Worm (Caenorhabditis elegans) whole organism, L3 larva: ENCODE results near the gene srh-116.

ENCODE experiments used
- aly-2 ChIP-seq: fragments of 150-350 bp; optimal IDR thresholded peaks from 2 replicates; lab custom pipeline; 2014; ENCODE audit warnings: missing biosample characterization, missing genetic modification characterization
- ceh-82 ChIP-seq: fragments of 150-350 bp; optimal IDR thresholded peaks from 2 replicates; lab custom pipeline; 2014; ENCODE audit warnings: missing biosample characterization, missing genetic modification characterization
- elt-1 ChIP-seq: fragments of 150-350 bp; optimal IDR thresholded peaks from 2 replicates; lab custom pipeline; 2014; ENCODE audit warnings: missing biosample characterization, missing genetic modification characterization
- mdl-1 ChIP-seq: fragments of 150-350 bp; optimal IDR thresholded peaks from 2 replicates; lab custom pipeline; 2014; ENCODE audit warnings: missing biosample characterization, missing genetic modification characterization
- snpc-4 ChIP-seq: fragments of 150-350 bp; optimal IDR thresholded peaks from 2 replicates; lab custom pipeline; 2014; ENCODE audit warnings: missing biosample characterization, missing genetic modification characterization
- tbx-2 ChIP-seq: sonication (generic microtip); optimal IDR thresholded peaks from 2 replicates; lab custom pipeline; 2016; ENCODE audit warnings: mild to moderate bottlenecking, missing genetic modification characterization, missing compliant biosample characterization

- no peak for TF ChIP-seq aly-2
- no peak for TF ChIP-seq tbx-2 (tag; lab: Kevin White, UChicago)
- no peak for TF ChIP-seq snpc-4 (tag; lab: Kevin White, UChicago)
- TF ChIP-seq mdl-1 (tag; lab: Kevin White, UChicago): no peak
- TF ChIP-seq elt-1 (tag; lab: Kevin White, UChicago): no peak
- no peak for TF ChIP-seq ceh-82 (tag; lab: Kevin White, UChicago)
Measured at ce11 chrV:17245406-17245805, 9.5 kb downstream of the srh-116 start, which contains the start of gene clec-242.
